Fruit fly (Drosophila melanogaster): ENCODE measurements around the gene CG8564.

DNA sequence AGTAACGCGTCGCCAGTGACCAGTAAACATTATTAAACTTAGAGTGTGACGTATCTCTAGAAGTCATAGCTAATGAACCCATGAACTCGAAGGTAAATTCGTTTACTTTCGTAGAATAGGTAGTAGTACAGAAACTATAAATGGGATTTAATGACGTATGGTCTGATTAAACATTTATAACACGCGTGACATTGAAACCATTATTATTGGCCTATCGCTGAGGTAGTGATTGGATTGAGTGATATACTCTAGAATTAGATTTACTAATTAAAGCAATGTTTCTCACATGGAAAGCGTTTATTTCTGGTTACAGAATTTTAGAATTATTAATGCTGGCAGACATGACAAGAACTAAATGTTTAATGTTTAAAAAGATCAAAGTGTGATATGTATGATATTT, 10.9 kb downstream of the CG8564 start:
- TF ChIP-seq pan (optimal IDR thresholded peaks at IDR 0.05) = no peak
- TF ChIP-seq usp (GFP tag; optimal IDR thresholded peaks at IDR 0.05) = no peak
- TF ChIP-seq EcR (GFP tag; optimal IDR thresholded peaks at IDR 0.05) = no peak
- TF ChIP-seq psq (optimal IDR thresholded peaks at IDR 0.05) = no peak
- no peak for TF ChIP-seq CG8478 (optimal IDR thresholded peaks at IDR 0.05)
- TF ChIP-seq Dll (optimal IDR thresholded peaks at IDR 0.05) = no peak
